Worm (Caenorhabditis elegans) whole organism, L4/young adult: ENCODE results near the gene dhs-27.

ENCODE experiments used
- dao-5 ChIP-seq: sonication (generic microtip); optimal IDR thresholded peaks from 2 replicates; lab custom pipeline; 2016; ENCODE audit warnings: missing genotype, missing genetic modification characterization, moderate library complexity, missing compliant biosample characterization
- him-1 ChIP-seq: sonication (generic microtip); optimal IDR thresholded peaks from 2 replicates; lab custom pipeline; 2016; ENCODE audit warnings: missing genotype, missing genetic modification reagents, missing genetic modification characterization, missing compliant biosample characterization

- no peak for TF ChIP-seq him-1 (tag; lab: Kevin White, UChicago)
- no peak for TF ChIP-seq dao-5 (tag; lab: Kevin White, UChicago)
These were observed 14.1 kb downstream of the dhs-27 start for ce11 chrX:3400387-3400786.
